Worm (Caenorhabditis elegans): ENCODE data around the gene F41G3.18.

Gene F41G3.18

DNA sequence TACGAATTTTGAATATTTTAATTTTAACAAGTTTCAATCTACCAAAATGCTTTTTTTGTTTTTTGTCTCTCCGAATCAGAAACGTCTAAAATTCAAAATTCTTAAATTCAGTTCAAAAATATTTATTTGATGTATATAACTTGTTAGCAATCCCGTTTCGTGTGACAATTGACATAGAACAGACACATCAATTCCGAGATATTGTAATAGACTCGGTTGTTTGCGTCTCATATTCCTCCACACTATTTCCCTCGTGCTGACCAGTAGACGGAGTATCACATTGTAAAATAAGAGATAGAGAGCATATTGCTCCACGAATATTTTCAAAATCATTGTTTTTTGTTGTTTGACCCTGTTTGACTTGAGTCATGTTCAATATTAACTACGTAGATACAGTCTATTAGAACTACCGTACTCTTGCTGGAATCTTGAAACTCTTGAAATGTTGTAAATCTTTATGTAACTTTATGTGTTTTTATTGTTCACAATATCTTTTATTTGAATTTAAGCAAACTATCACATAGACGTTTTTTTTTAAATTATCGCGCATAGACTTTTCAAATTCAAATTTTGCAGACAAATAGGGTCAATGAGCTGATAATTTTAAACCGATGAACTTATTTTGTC, 20.7 kb downstream of the F41G3.18 start, which contains the start of gene T13C2.3:
Gene T13C2.3 (plus strand): TSS at position 577 of the 627 bp plus-strand sequence.
- TF ChIP-seq him-1 (tag; optimal IDR thresholded peaks at IDR 0.05) (no peak), W03F9.2 (tag; optimal IDR thresholded peaks at IDR 0.05) (no peak), dao-5 (tag; optimal IDR thresholded peaks at IDR 0.05) (no peak)

DNA sequence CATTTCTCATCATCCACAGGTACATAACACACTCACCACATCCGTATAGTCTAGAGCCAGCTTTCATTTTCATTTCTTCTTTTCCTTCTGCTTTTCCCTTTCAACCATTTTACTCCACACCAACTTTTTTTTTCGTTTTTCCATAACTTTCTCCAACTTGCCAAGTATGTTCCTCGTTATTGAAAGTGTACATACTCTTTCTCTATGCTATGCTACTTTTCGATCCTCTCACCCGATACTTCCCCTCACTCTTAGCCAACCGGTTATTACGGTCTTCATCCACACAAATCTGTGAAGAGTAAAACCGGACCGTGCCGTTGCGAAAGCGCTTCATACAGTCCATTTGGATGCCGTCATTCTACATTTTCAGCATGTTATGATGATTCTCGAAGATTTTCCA, 23.8 kb downstream of the F41G3.18 start, which contains the start of gene T13C2.2:
Gene T13C2.2 (plus strand): TSS at position 301 of the 400 bp plus-strand sequence.
- TF ChIP-seq W03F9.2 (tag; optimal IDR thresholded peaks at IDR 0.05) (no peak), dao-5 (tag; optimal IDR thresholded peaks at IDR 0.05) (no peak), him-1 (tag; optimal IDR thresholded peaks at IDR 0.05) (no peak)

DNA sequence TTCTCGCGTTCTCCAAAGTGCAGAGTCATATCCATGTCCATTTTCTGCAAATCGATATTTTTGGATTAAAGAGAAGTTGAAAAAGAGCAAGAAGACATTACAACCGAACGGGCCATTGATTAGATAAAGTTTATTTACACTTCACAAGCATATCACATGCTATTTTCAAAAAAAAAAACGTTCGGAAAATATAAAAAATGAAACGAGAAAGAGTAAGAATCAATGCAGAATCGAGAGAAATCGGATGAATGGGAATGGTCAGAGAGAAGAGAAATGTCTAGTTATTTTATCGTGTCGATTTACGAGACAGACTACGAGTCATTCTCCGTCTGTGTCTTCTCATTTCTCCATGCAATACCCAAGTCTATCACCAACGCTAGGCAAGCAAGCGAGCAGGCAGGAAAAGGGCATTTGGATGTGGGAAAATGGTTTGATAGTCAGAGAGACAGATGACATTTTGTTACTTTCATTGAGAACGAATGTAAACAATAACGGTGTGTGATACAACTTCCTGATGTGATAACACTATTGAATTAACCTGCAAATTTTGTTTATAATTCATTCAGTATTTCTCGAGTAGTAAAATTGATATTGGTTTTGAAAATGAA, 32.1 kb downstream of the F41G3.18 start, which contains the start of gene F31E8.4:
Gene F31E8.4 (minus strand): TSS at position 51 of the 608 bp plus-strand sequence.
- TF ChIP-seq W03F9.2 (tag; optimal IDR thresholded peaks at IDR 0.05) (no peak), him-1 (tag; optimal IDR thresholded peaks at IDR 0.05) (no peak), dao-5 (tag; optimal IDR thresholded peaks at IDR 0.05) (no peak)

DNA sequence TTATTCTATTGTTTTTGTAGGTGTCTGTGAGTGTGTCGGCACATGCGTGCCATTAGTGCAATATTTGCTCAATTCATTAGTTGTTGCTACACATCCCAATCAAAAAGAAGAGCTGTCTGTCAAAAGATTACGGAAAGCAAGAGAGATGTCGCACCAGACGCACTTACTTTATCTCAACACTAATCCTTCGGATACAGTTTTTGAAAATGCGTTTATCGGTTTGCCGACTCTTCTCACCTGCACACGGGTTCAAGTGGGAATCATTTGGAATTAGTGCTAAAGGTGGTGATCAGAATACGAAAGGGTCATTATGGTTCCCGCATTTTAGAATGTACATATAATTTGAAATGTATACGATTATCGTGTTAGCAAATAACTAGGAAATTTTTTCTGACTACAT, 33.1 kb downstream of the F41G3.18 start:
- TF ChIP-seq him-1 (tag; optimal IDR thresholded peaks at IDR 0.05) (no peak), W03F9.2 (tag; optimal IDR thresholded peaks at IDR 0.05) (no peak), dao-5 (tag; optimal IDR thresholded peaks at IDR 0.05) (no peak)

DNA sequence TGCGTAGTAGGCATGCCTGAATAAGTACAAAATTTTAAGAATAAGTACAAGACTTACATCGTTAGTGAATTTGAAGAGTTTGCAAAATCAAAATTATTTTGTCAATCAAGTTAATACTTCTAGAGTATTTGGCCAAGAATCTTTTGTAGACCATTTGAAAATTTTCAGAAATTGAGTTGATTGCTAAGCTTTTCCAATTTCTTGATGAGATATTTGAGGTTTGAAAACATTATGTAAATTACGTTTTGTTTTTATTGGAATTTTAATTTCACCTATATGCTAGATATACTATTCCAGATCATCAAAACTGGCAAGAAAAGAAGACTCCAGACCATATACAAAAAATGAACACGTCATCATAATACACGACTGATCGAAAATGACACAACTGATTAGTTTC, 34.9 kb downstream of the F41G3.18 start, which contains the start of gene tab-1:
Gene tab-1 (plus strand): TSS at position 301 of the 400 bp plus-strand sequence.
- TF ChIP-seq dao-5 (tag; optimal IDR thresholded peaks at IDR 0.05) = no peak
- no peak for TF ChIP-seq him-1 (tag; optimal IDR thresholded peaks at IDR 0.05)
- no peak for TF ChIP-seq W03F9.2 (tag; optimal IDR thresholded peaks at IDR 0.05)

DNA sequence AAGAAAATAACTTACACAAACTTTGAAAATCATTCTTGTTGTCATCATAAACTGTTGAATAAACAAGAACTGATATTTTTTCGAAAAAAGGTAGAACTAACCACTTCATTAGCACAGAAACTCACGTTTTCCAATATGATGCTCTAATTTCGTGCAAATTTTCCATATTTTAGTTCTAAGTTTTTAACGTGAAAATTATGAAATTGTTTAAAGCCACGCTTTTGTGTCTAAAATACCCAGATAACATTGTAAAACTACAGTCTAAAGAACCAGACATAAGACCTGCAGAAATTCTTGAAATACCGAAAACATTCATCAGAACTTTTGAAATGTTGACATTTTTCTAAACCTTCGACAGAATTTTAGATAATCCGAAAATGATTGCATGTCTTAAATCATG, 39.0 kb downstream of the F41G3.18 start, which contains the start of gene F31E8.5:
Gene F31E8.5 (minus strand): TSS at position 101 of the 400 bp plus-strand sequence.
- no peak for TF ChIP-seq dao-5 (tag; optimal IDR thresholded peaks at IDR 0.05)
- TF ChIP-seq W03F9.2 (tag; optimal IDR thresholded peaks at IDR 0.05) = no peak
- no peak for TF ChIP-seq him-1 (tag; optimal IDR thresholded peaks at IDR 0.05)

DNA sequence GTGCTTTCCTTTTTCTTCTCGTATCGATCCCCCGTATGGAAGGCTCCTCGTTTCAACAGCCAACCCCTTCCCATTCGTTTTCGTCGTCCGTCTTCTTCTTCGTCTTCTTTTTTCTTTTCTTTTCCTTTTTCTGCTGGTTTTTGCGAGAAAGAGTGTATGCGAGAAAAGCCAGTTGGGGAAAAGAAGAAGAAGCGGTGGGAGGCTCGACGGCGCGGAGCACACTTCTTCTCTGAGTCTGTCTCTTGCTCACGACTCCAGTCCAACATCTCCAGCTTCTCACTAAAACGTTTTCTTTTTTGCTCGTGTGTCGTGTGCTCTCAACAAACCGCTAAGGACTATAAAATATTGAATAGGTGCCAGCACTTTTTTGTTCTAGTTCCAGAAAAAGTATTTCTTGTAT, 40.4 kb downstream of the F41G3.18 start:
- no peak for TF ChIP-seq W03F9.2 (tag; optimal IDR thresholded peaks at IDR 0.05)
- TF ChIP-seq him-1 (tag; optimal IDR thresholded peaks at IDR 0.05) = peak; percentile 80
- no peak for TF ChIP-seq dao-5 (tag; optimal IDR thresholded peaks at IDR 0.05)

DNA sequence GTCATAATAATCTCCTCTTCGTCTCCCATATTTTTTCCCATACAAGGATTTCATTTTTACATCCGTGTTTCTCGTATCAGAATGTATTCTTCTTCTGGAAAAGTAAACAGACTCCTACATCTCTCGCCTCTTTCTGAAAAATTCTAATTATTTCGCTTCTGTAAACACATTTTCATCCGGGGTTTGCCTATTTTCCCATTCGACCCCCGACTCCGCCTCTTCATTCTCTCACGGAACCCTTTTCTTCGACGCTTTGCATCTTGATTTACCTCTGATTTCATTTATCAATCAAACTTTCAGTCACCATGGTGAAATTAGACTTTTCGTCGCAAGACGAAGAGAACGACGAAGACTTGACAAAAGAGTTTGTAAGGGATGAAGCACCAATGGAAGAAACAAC, 42.5 kb downstream of the F41G3.18 start, which contains the start of gene snt-1:
Gene snt-1 (plus strand): TSS at position 301 of the 400 bp plus-strand sequence.
- TF ChIP-seq dao-5 (tag; optimal IDR thresholded peaks at IDR 0.05) = no peak
- no peak for TF ChIP-seq him-1 (tag; optimal IDR thresholded peaks at IDR 0.05)
- TF ChIP-seq W03F9.2 (tag; optimal IDR thresholded peaks at IDR 0.05) = no peak

DNA sequence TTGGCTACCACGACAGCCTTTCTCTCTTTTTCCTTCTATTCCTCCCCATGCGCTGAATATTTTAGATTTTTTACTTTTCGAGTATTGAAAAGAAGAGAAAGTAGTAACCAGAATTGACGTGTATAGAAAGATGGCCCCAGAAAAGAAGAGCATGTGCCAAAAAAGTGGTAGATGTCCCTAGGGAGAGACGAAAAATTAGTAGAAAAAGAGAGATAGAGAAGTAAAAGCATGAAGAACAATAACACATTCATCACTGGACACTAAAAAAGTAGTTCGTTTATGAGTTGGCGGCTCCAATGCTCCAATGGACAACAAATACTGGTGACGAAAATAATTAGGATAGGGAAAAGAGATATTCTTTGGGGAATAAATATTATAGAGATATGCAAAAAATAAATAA, 44.4 kb downstream of the F41G3.18 start:
- TF ChIP-seq W03F9.2 (tag; optimal IDR thresholded peaks at IDR 0.05) (no peak), dao-5 (tag; optimal IDR thresholded peaks at IDR 0.05) (no peak), him-1 (tag; optimal IDR thresholded peaks at IDR 0.05) (no peak)

DNA sequence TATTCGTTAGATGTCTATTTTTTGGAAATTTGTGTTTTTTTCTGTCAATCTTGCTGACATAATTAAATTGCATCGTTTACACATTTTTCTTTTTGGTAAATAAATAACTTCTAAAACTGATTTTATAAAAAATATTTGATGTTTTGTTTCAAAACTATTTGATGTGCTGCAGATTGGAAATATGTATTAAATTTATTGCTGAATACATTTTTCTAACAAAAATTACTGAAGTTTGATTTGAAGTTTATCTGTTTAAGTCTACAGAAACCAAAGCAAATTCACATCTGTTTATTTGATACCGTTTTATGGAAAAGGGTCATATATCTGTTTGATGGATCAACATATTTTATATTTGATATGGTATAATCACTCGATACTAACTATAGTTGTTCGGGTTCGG, 48.2 kb downstream of the F41G3.18 start:
- TF ChIP-seq W03F9.2 (tag; optimal IDR thresholded peaks at IDR 0.05) = no peak
- no peak for TF ChIP-seq dao-5 (tag; optimal IDR thresholded peaks at IDR 0.05)
- no peak for TF ChIP-seq him-1 (tag; optimal IDR thresholded peaks at IDR 0.05)
